Fruit fly (Drosophila melanogaster): ENCODE results near the gene CG4313.

Gene CG4313

DNA sequence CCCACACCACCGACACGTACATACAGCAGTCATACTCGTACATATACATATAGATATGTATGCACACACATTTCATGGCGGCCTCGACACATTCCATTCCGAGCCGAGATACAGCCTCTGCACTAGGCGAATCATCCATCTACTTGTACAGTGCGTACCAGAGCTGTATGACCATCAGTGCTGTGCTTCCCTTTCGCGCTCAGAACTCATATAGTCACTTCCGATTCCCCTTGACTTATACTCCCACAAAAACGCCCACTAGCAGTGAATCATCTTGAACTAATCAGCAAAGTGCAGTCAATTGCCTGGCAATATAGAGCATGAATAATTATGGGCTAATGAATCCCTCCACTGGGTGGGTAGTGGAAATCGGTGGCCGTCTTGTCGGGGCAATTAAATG is 48.1 kb downstream of the CG4313 start:
- TF ChIP-seq spab (GFP tag; optimal IDR thresholded peaks at IDR 0.05) = no peak
- TF ChIP-seq CG3032 (tag; optimal IDR thresholded peaks at IDR 0.05) = peak; percentile 16
- no peak for TF ChIP-seq dsx (GFP tag; optimal IDR thresholded peaks at IDR 0.05; ENCODE audit: poor library complexity, severe bottlenecking)
- TF ChIP-seq CG10631 (GFP tag; optimal IDR thresholded peaks at IDR 0.05) = no peak
- TF ChIP-seq CG6163 (GFP tag; IDR thresholded peaks at IDR 0.05) = no peak
- TF ChIP-seq fkh (GFP tag; optimal IDR thresholded peaks at IDR 0.05) = no peak
- TF ChIP-seq net (GFP tag; optimal IDR thresholded peaks at IDR 0.05) = no peak
- no peak for TF ChIP-seq Smox (GFP tag; optimal IDR thresholded peaks at IDR 0.05)
- peak; percentile 20 for TF ChIP-seq CG10669 (GFP tag; optimal IDR thresholded peaks at IDR 0.05)
- no peak for TF ChIP-seq Blimp-1 (GFP tag; optimal IDR thresholded peaks at IDR 0.05)
- TF ChIP-seq achi (GFP tag; optimal IDR thresholded peaks at IDR 0.05) = no peak
- TF ChIP-seq OdsH (GFP tag; optimal IDR thresholded peaks at IDR 0.05) = no peak
- TF ChIP-seq Eip78C (GFP tag) = peak; percentile 79
- TF ChIP-seq pdm3 (GFP tag; optimal IDR thresholded peaks at IDR 0.05) = no peak
- peak; percentile 10 for TF ChIP-seq Ets96B (tag; optimal IDR thresholded peaks at IDR 0.05)
- no peak for TF ChIP-seq Hr39 (GFP tag; optimal IDR thresholded peaks at IDR 0.05)
- TF ChIP-seq svp (GFP tag) = no peak
- no peak for TF ChIP-seq CG6792 (GFP tag; optimal IDR thresholded peaks at IDR 0.05)
- TF ChIP-seq CG3919 (GFP tag; optimal IDR thresholded peaks at IDR 0.05) = no peak
- TF ChIP-seq vri (GFP tag; optimal IDR thresholded peaks at IDR 0.05) = no peak
- no peak for TF ChIP-seq esn (GFP tag; optimal IDR thresholded peaks at IDR 0.05)
- no peak for TF ChIP-seq salr (GFP tag; optimal IDR thresholded peaks at IDR 0.05)
- no peak for TF ChIP-seq ss (GFP tag; optimal IDR thresholded peaks at IDR 0.05)
- TF ChIP-seq CG31627 (GFP tag; optimal IDR thresholded peaks at IDR 0.05) = no peak
- TF ChIP-seq CG32006 (GFP tag; optimal IDR thresholded peaks at IDR 0.05) = peak; percentile 20
- TF ChIP-seq fd85E (GFP tag; optimal IDR thresholded peaks at IDR 0.05) = no peak

DNA sequence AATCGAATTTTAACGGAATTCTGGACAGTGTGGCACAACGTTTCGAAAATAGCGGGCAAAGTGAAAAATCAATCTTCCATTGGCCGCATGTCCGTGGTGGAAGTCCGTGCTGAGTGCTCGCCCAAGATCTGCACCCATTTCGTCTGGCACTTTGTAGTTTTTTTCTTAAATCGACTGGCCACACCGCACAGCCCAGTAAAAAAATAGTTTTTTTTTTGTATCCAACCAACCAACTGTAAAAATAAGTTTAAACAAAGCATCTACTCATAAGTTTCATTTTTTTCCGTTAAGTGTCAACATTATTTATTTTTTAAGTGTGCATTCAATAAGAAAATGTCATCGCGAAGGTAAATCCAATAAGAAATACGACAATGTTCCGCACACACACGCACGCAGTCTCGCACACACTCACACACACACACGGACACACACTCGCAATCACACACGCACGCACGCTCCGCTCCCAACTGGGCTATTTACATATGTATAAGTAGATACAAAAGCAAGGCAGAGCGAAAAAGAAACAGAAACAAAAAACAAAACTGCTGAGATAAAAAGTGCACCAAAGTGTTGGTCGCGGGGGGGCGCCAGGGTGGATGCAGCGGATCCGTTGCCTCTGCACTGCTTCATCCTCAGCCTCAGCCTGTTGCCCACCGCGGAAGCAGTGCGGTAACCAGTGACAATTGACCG is 52.5 kb downstream of the CG4313 start, which contains the start of gene csw:
TSS of gene csw (plus strand) at position 163 of the 690 bp plus-strand sequence.
- TF ChIP-seq CG6276 (GFP tag; optimal IDR thresholded peaks at IDR 0.05) (peak; percentile 92), fd59A (GFP tag; optimal IDR thresholded peaks at IDR 0.05) (peak; percentile 68), CG32006 (GFP tag; optimal IDR thresholded peaks at IDR 0.05) (peak; percentile 53), CG11294 (GFP tag; IDR thresholded peaks at IDR 0.05) (no peak), CG6854 (GFP tag; optimal IDR thresholded peaks at IDR 0.05) (peak; percentile 87), CG16779 (tag; optimal IDR thresholded peaks at IDR 0.05) (peak; percentile 96), CG34406 (GFP tag; optimal IDR thresholded peaks at IDR 0.05) (peak; percentile 54), fkh (GFP tag; optimal IDR thresholded peaks at IDR 0.05) (peak; percentile 57), Ets21C (GFP tag; optimal IDR thresholded peaks at IDR 0.05) (peak; percentile 5), cyc (GFP tag; optimal IDR thresholded peaks at IDR 0.05) (no peak), spab (GFP tag; optimal IDR thresholded peaks at IDR 0.05) (peak; percentile 88), fd85E (GFP tag; optimal IDR thresholded peaks at IDR 0.05) (peak; percentile 27), CG9139 (GFP tag; optimal IDR thresholded peaks at IDR 0.05) (peak; percentile 97), dac (GFP tag; optimal IDR thresholded peaks at IDR 0.05) (peak; percentile 31), lz (GFP tag; optimal IDR thresholded peaks at IDR 0.05) (peak; percentile 28), CG8119 (GFP tag; IDR thresholded peaks at IDR 0.05) (peak; percentile 86), CG11762 (GFP tag; optimal IDR thresholded peaks at IDR 0.05; ENCODE audit: insufficient read depth) (peak; percentile 69), esn (GFP tag; optimal IDR thresholded peaks at IDR 0.05) (peak; percentile 30), Lpt (GFP tag; optimal IDR thresholded peaks at IDR 0.05) (peak; percentile 75), CG4318 (GFP tag; optimal IDR thresholded peaks at IDR 0.05) (peak; percentile 20), net (GFP tag; optimal IDR thresholded peaks at IDR 0.05) (peak; percentile 84), topi (GFP tag; optimal IDR thresholded peaks at IDR 0.05) (peak; percentile 51), CG6808 (GFP tag; optimal IDR thresholded peaks at IDR 0.05) (peak; percentile 93), CG8319 (GFP tag; optimal IDR thresholded peaks at IDR 0.05) (peak; percentile 25), CG3919 (GFP tag; optimal IDR thresholded peaks at IDR 0.05) (peak; percentile 61), CG31627 (GFP tag; optimal IDR thresholded peaks at IDR 0.05) (peak; percentile 38), Met (GFP tag; optimal IDR thresholded peaks at IDR 0.05) (peak; percentile 37), eg (GFP tag; IDR thresholded peaks at IDR 0.05) (peak; percentile 93), CG1621 (tag; optimal IDR thresholded peaks at IDR 0.05) (peak; percentile 93), ss (GFP tag; optimal IDR thresholded peaks at IDR 0.05) (peak; percentile 98 to 99), Sox102F (GFP tag; optimal IDR thresholded peaks at IDR 0.05) (peak; percentile 17), CG3032 (tag; optimal IDR thresholded peaks at IDR 0.05) (peak; percentile 87), Hr38 (GFP tag; optimal IDR thresholded peaks at IDR 0.05) (no peak)
